Worm (Caenorhabditis elegans) whole organism, young adult: Measurements from ENCODE around the gene lin-36.

Experiments used
- B0019.2 ChIP-seq: fragments of 200-800 bp; sonication (Bioruptor generic); conservative IDR thresholded peaks from 2 replicates; pipeline ENCODE4 v1.3.6; 2022; ENCODE audit warnings: missing genetic modification reagents, missing genetic modification characterization, missing compliant biosample characterization
- C06A6.2 ChIP-seq: fragments of 200-800 bp; sonication (Bioruptor generic); conservative IDR thresholded peaks from 2 replicates; pipeline ENCODE4 v1.3.6; 2022; ENCODE audit warnings: missing genetic modification characterization, missing compliant biosample characterization
- F22D6.2 ChIP-seq: sonication (generic microtip); optimal IDR thresholded peaks from 2 replicates; lab custom pipeline; 2016; ENCODE audit warnings: mild to moderate bottlenecking, missing genetic modification characterization, missing compliant biosample characterization
- F39B2.1 ChIP-seq: fragments of 200-800 bp; sonication (Bioruptor generic); IDR thresholded peaks from 2 replicates; pipeline ENCODE4 v1.3.6; 2022; ENCODE audit warnings: missing genetic modification reagents, missing genetic modification characterization, missing compliant biosample characterization
- F49E8.2 ChIP-seq: sonication (generic microtip); optimal IDR thresholded peaks from 3 replicates; lab custom pipeline; 2017; ENCODE audit warnings: missing genetic modification characterization, mild to moderate bottlenecking, missing compliant biosample characterization, antibody characterized with exemption, moderate library complexity; ENCODE audit not compliant: insufficient read depth
- F57C9.4 ChIP-seq: sonication (generic microtip); optimal IDR thresholded peaks from 2 replicates; lab custom pipeline; 2017; ENCODE audit warnings: mild to moderate bottlenecking, missing genetic modification characterization, missing compliant biosample characterization
- K12H6.12 ChIP-seq: fragments of 200-800 bp; sonication (Bioruptor generic); optimal IDR thresholded peaks from 2 replicates; lab custom pipeline; 2018; ENCODE audit warnings: mild to moderate bottlenecking, missing genetic modification characterization, missing compliant biosample characterization
- T07F8.4 ChIP-seq: sonication (generic microtip); optimal IDR thresholded peaks from 2 replicates; lab custom pipeline; 2016; ENCODE audit warnings: mild to moderate bottlenecking, missing genetic modification characterization, moderate library complexity, missing compliant biosample characterization
- Y53F4B.3 ChIP-seq: fragments of 200-800 bp; sonication (Bioruptor generic); IDR thresholded peaks from 2 replicates; pipeline ENCODE4 v1.3.6; 2022; ENCODE audit warnings: missing genetic modification reagents, missing genetic modification characterization, missing compliant biosample characterization
- Y53G8AR.9 ChIP-seq: fragments of 200-800 bp; sonication (Bioruptor generic); conservative IDR thresholded peaks from 2 replicates; pipeline ENCODE4 v1.3.6; 2022; ENCODE audit warnings: missing genetic modification reagents, missing genetic modification characterization, missing compliant biosample characterization
- Y67H2A.10 ChIP-seq: fragments of 200-800 bp; sonication (Bioruptor generic); conservative IDR thresholded peaks from 2 replicates; pipeline ENCODE4 v1.3.6; 2022; ENCODE audit warnings: missing genetic modification reagents, missing genetic modification characterization, missing compliant biosample characterization
- akir-1 ChIP-seq: fragments of 200-800 bp; sonication (Bioruptor generic); optimal IDR thresholded peaks from 2 replicates; lab custom pipeline; 2018; ENCODE audit warnings: mild to moderate bottlenecking, missing genetic modification characterization, moderate library complexity, missing compliant biosample characterization
- ama-1 ChIP-seq, 3 experiments: fragments of 150-350 bp in 1 of 3; sonication (generic microtip) in 2 of 3; optimal IDR thresholded peaks; 2 replicates each; lab custom pipeline; 2014 to 2018; ENCODE audit warnings: missing biosample characterization in 2 of 3, missing genetic modification characterization in 2 of 3, missing genetic modification reagents in 2 of 3
- aptf-3 ChIP-seq: fragments of 200-800 bp; sonication (Bioruptor generic); IDR thresholded peaks from 2 replicates; pipeline ENCODE4 v1.3.6; 2022; ENCODE audit warnings: missing genetic modification characterization, missing compliant biosample characterization
- attf-6 ChIP-seq: fragments of 200-800 bp; sonication (Bioruptor generic); IDR thresholded peaks from 2 replicates; pipeline ENCODE4 v1.3.6; 2022; ENCODE audit warnings: missing genetic modification reagents, missing genetic modification characterization, missing compliant biosample characterization
- bed-1 ChIP-seq: fragments of 200-800 bp; sonication (Bioruptor generic); IDR thresholded peaks from 2 replicates; pipeline ENCODE4 v1.3.6; 2022; ENCODE audit warnings: missing genetic modification reagents, missing genetic modification characterization, missing compliant biosample characterization
- cebp-2 ChIP-seq: fragments of 200-800 bp; sonication (Bioruptor generic); IDR thresholded peaks from 2 replicates; pipeline ENCODE4 v1.3.6; 2022; ENCODE audit warnings: missing genetic modification characterization, missing compliant biosample characterization
- ceh-40 ChIP-seq: fragments of 200-800 bp; sonication (Bioruptor generic); IDR thresholded peaks from 2 replicates; pipeline ENCODE4 v1.3.6; 2022; ENCODE audit warnings: missing genetic modification characterization, missing compliant biosample characterization
- ceh-58 ChIP-seq: fragments of 200-800 bp; sonication (Bioruptor generic); IDR thresholded peaks from 2 replicates; pipeline ENCODE4 v1.3.6; 2022; ENCODE audit warnings: missing genetic modification characterization, missing compliant biosample characterization
- ceh-91 ChIP-seq: fragments of 200-800 bp; sonication (Bioruptor generic); IDR thresholded peaks from 2 replicates; pipeline ENCODE4 v1.3.6; 2022; ENCODE audit warnings: missing genetic modification reagents, missing genetic modification characterization, missing compliant biosample characterization
- chd-7 ChIP-seq: sonication (generic microtip); optimal IDR thresholded peaks from 2 replicates; lab custom pipeline; 2016; ENCODE audit warnings: mild to moderate bottlenecking, missing genetic modification characterization, moderate library complexity, missing compliant biosample characterization
- dpff-1 ChIP-seq: sonication (generic microtip); optimal IDR thresholded peaks from 2 replicates; lab custom pipeline; 2017; ENCODE audit warnings: mild to moderate bottlenecking, missing genetic modification characterization, missing compliant biosample characterization
- dpl-1 ChIP-seq: fragments of 150-350 bp; optimal IDR thresholded peaks from 2 replicates; lab custom pipeline; 2014; ENCODE audit warnings: missing biosample characterization, missing genetic modification reagents, missing genetic modification characterization
- fkh-3 ChIP-seq: sonication (generic microtip); optimal IDR thresholded peaks from 2 replicates; lab custom pipeline; 2016; ENCODE audit warnings: mild to moderate bottlenecking, missing genetic modification characterization, missing compliant biosample characterization
- him-1 ChIP-seq: sonication (generic microtip); optimal IDR thresholded peaks from 2 replicates; lab custom pipeline; 2016; ENCODE audit warnings: missing genotype, missing genetic modification reagents, missing genetic modification characterization, missing compliant biosample characterization
- hmg-20 ChIP-seq: fragments of 200-800 bp; sonication (Bioruptor generic); IDR thresholded peaks from 2 replicates; pipeline ENCODE4 v1.3.6; 2022; ENCODE audit warnings: missing genetic modification reagents, missing genetic modification characterization, missing compliant biosample characterization
- hsf-1 ChIP-seq: fragments of 200-800 bp; sonication (Bioruptor generic); IDR thresholded peaks from 2 replicates; pipeline ENCODE4 v1.3.6; 2022; ENCODE audit warnings: missing genetic modification reagents, missing genetic modification characterization, missing compliant biosample characterization
- lag-1 ChIP-seq: fragments of 200-800 bp; sonication (Bioruptor generic); IDR thresholded peaks from 2 replicates; pipeline ENCODE4 v1.3.6; 2022; ENCODE audit warnings: missing genetic modification reagents, missing genetic modification characterization, missing compliant biosample characterization
- lin-40 ChIP-seq: sonication (generic microtip); optimal IDR thresholded peaks from 2 replicates; lab custom pipeline; 2016; ENCODE audit warnings: missing genetic modification characterization, mild to moderate bottlenecking, missing compliant biosample characterization, missing genotype, missing genetic modification reagents
- lin-54 ChIP-seq: fragments of 200-800 bp; sonication (Bioruptor generic); optimal IDR thresholded peaks from 2 replicates; lab custom pipeline; 2018; ENCODE audit warnings: mild to moderate bottlenecking, missing genetic modification characterization, missing compliant biosample characterization
- lsl-1 ChIP-seq: fragments of 200-800 bp; sonication (Bioruptor generic); optimal IDR thresholded peaks from 2 replicates; lab custom pipeline; 2018; ENCODE audit warnings: mild to moderate bottlenecking, missing genetic modification characterization, moderate library complexity, missing compliant biosample characterization
- madf-10 ChIP-seq: sonication (generic microtip); optimal IDR thresholded peaks from 2 replicates; lab custom pipeline; 2016; ENCODE audit warnings: mild to moderate bottlenecking, missing genetic modification characterization, missing compliant biosample characterization
- mcd-1 ChIP-seq: fragments of 200-800 bp; sonication (Bioruptor generic); IDR thresholded peaks from 2 replicates; pipeline ENCODE4 v1.3.6; 2022; ENCODE audit warnings: missing genetic modification reagents, missing genetic modification characterization, missing compliant biosample characterization
- nhr-90 ChIP-seq: sonication (generic microtip); optimal IDR thresholded peaks from 2 replicates; lab custom pipeline; 2016; ENCODE audit warnings: missing genotype, mild to moderate bottlenecking, missing genetic modification characterization, missing compliant biosample characterization
- pbrm-1 ChIP-seq: fragments of 200-800 bp; sonication (Bioruptor generic); IDR thresholded peaks from 2 replicates; pipeline ENCODE4 v1.3.6; 2022; ENCODE audit warnings: missing genetic modification reagents, missing genetic modification characterization, missing compliant biosample characterization
- rec-8 ChIP-seq, 2 experiments: sonication (generic microtip); optimal IDR thresholded peaks; 2 replicates each; lab custom pipeline; 2016; ENCODE audit warnings: mild to moderate bottlenecking in 2 of 2, missing genetic modification characterization in 2 of 2, missing genetic modification reagents in 2 of 2, missing genotype in 2 of 2, missing biosample characterization in 1 of 2, missing compliant biosample characterization in 1 of 2, moderate library complexity in 1 of 2
- somi-1 ChIP-seq: fragments of 200-800 bp; sonication (Bioruptor generic); optimal IDR thresholded peaks from 2 replicates; lab custom pipeline; 2018; ENCODE audit warnings: mild to moderate bottlenecking, missing genetic modification characterization, missing compliant biosample characterization
- sptf-2 ChIP-seq: fragments of 200-800 bp; sonication (Bioruptor generic); optimal IDR thresholded peaks from 2 replicates; lab custom pipeline; 2018; ENCODE audit warnings: mild to moderate bottlenecking, missing genetic modification characterization, missing compliant biosample characterization
- tbp1 ChIP-seq: fragments of 200-800 bp; sonication (Bioruptor generic); optimal IDR thresholded peaks from 2 replicates; lab custom pipeline; 2018; ENCODE audit warnings: mild to moderate bottlenecking, missing genetic modification characterization, missing compliant biosample characterization
- tbx-9 ChIP-seq: sonication (generic microtip); optimal IDR thresholded peaks from 2 replicates; lab custom pipeline; 2016; ENCODE audit warnings: borderline replicate concordance, missing genetic modification characterization, inconsistent platforms, missing compliant biosample characterization
- tlf-1 ChIP-seq: fragments of 200-800 bp; sonication (Bioruptor generic); optimal IDR thresholded peaks from 2 replicates; lab custom pipeline; 2018; ENCODE audit warnings: mild to moderate bottlenecking, missing genetic modification characterization, missing compliant biosample characterization
- xnd-1 ChIP-seq: sonication (generic microtip); optimal IDR thresholded peaks from 2 replicates; lab custom pipeline; 2016; ENCODE audit warnings: missing genotype, missing genetic modification reagents, missing genetic modification characterization, missing compliant biosample characterization
- zfh-2 ChIP-seq: fragments of 200-800 bp; sonication (Bioruptor generic); conservative IDR thresholded peaks from 2 replicates; pipeline ENCODE4 v1.3.6; 2022; ENCODE audit warnings: missing genetic modification reagents, missing genetic modification characterization, missing compliant biosample characterization
- ztf-18 ChIP-seq: sonication (generic microtip); optimal IDR thresholded peaks from 2 replicates; lab custom pipeline; 2016; ENCODE audit warnings: missing genotype, mild to moderate bottlenecking, missing genetic modification characterization, missing compliant biosample characterization

Gene lin-36

ce11 chrIII:8043784-8044183, 23.1 kb upstream of the lin-36 start (continued):
- TF ChIP-seq lsl-1 (GFP tag; lab: Kevin White, UChicago) (peak; percentile 91), attf-6 (GFP tag; lab: Robert Waterston, UW) (peak; percentile 82), sptf-2 (GFP tag; lab: Kevin White, UChicago) (peak; percentile 96), akir-1 (peak; percentile 95), ama-1 (optimal IDR thresholded peaks at IDR 0.05; lab: Kevin White, UChicago) (no peak), ama-1 (GFP tag; optimal IDR thresholded peaks at IDR 0.05; lab: Kevin White, UChicago) (no peak), ztf-18 (tag; lab: Kevin White, UChicago) (peak; percentile 100), mcd-1 (peak; percentile 93), nhr-90 (tag; lab: Kevin White, UChicago) (peak; percentile 96), F57C9.4 (tag; lab: Kevin White, UChicago) (peak; percentile 47), hmg-20 (peak; percentile 81), tbp1 (GFP tag; lab: Kevin White, UChicago) (peak; percentile 80), Y67H2A.10 (GFP tag; lab: Robert Waterston, UW) (peak; percentile 98), F39B2.1 (GFP tag; lab: Robert Waterston, UW) (no peak), F49E8.2 (peak; percentile 97), madf-10 (tag; lab: Kevin White, UChicago) (peak; percentile 97), lin-54 (peak; percentile 96), bed-1 (GFP tag; lab: Robert Waterston, UW) (no peak), Y53F4B.3 (GFP tag; lab: Robert Waterston, UW) (peak; percentile 96), xnd-1 (no peak), cebp-2 (GFP tag; lab: Robert Waterston, UW) (no peak), lag-1 (no peak), Y53G8AR.9 (GFP tag; lab: Robert Waterston, UW) (peak; percentile 92), tbx-9 (no peak), zfh-2 (GFP tag; lab: Robert Waterston, UW) (no peak), somi-1 (GFP tag; lab: Kevin White, UChicago) (peak; percentile 97), dpff-1 (tag; lab: Kevin White, UChicago) (no peak), dpl-1 (GFP tag; lab: Kevin White, UChicago) (peak; percentile 89), K12H6.12 (peak; percentile 99), hsf-1 (GFP tag; lab: Robert Waterston, UW) (peak; percentile 71), F22D6.2 (peak; percentile 88), ceh-40 (GFP tag; lab: Robert Waterston, UW) (peak; percentile 83)

ce11 chrIII:8042775-8043174, 22.1 kb upstream of the lin-36 start, which contains the start of gene K12H4.6:
K12H4.6 (minus strand) TSS chrIII:8042875.
- no peak for TF ChIP-seq tlf-1 (GFP tag; lab: Kevin White, UChicago)
- TF ChIP-seq pbrm-1 (GFP tag; lab: Robert Waterston, UW), result no peak
- TF ChIP-seq rec-8 (tag; optimal IDR thresholded peaks at IDR 0.05; lab: Kevin White, UChicago), result no peak
- no peak for TF ChIP-seq akir-1
- no peak for TF ChIP-seq bed-1 (GFP tag; lab: Robert Waterston, UW)
- TF ChIP-seq T07F8.4 (tag; lab: Kevin White, UChicago), result no peak
- no peak for TF ChIP-seq chd-7 (tag; lab: Kevin White, UChicago)
- no peak for TF ChIP-seq ceh-91
- TF ChIP-seq F49E8.2, result no peak
- no peak for TF ChIP-seq fkh-3 (tag; lab: Kevin White, UChicago)
- no peak for TF ChIP-seq ceh-58 (GFP tag; lab: Robert Waterston, UW)
- TF ChIP-seq lin-40 (tag; lab: Kevin White, UChicago), result no peak
- TF ChIP-seq B0019.2 (GFP tag; lab: Robert Waterston, UW), result no peak
- TF ChIP-seq cebp-2 (GFP tag; lab: Robert Waterston, UW), result no peak
- TF ChIP-seq him-1 (tag; lab: Kevin White, UChicago), result no peak
- TF ChIP-seq madf-10 (tag; lab: Kevin White, UChicago), result no peak
- no peak for TF ChIP-seq aptf-3
- TF ChIP-seq C06A6.2, result no peak
